Worm (Caenorhabditis elegans) whole organism, L4 larva: ENCODE measurements around the gene Y41D4B.4.

Source experiments
- D1046.2 ChIP-seq: fragments of 200-800 bp; sonication (Bioruptor generic); IDR thresholded peaks from 2 replicates; pipeline ENCODE4 v1.3.6; 2022; ENCODE audit warnings: missing genetic modification characterization, missing compliant biosample characterization
- F10B5.3 ChIP-seq: sonication (generic microtip); optimal IDR thresholded peaks from 2 replicates; lab custom pipeline; 2016; ENCODE audit warnings: mild to moderate bottlenecking, missing genetic modification characterization, missing compliant biosample characterization
- T26A8.4 ChIP-seq: fragments of 200-800 bp; sonication (Bioruptor generic); IDR thresholded peaks from 2 replicates; pipeline ENCODE4 v1.3.6; 2022; ENCODE audit warnings: missing genetic modification characterization, missing compliant biosample characterization
- Y48G9A.11 ChIP-seq: fragments of 200-800 bp; sonication (Bioruptor generic); IDR thresholded peaks from 2 replicates; pipeline ENCODE4 v1.3.6; 2022; ENCODE audit warnings: missing genetic modification reagents, missing genetic modification characterization, missing compliant biosample characterization
- ZK337.2 ChIP-seq: fragments of 200-800 bp; sonication (Bioruptor generic); IDR thresholded peaks from 2 replicates; pipeline ENCODE4 v1.3.6; 2022; ENCODE audit warnings: missing genetic modification reagents, missing genetic modification characterization, missing compliant biosample characterization
- aly-2 ChIP-seq: sonication (generic microtip); optimal IDR thresholded peaks from 2 replicates; lab custom pipeline; 2018; ENCODE audit warnings: missing biosample characterization, missing genetic modification characterization
- ama-1 ChIP-seq: fragments of 150-350 bp; optimal IDR thresholded peaks from 2 replicates; lab custom pipeline; 2014; ENCODE audit warnings: inconsistent platforms, mixed read lengths
- arid-1 ChIP-seq: fragments of 200-800 bp; sonication (Bioruptor generic); conservative IDR thresholded peaks from 2 replicates; pipeline ENCODE4 v1.3.6; 2022; ENCODE audit warnings: missing genetic modification reagents, missing genetic modification characterization, missing compliant biosample characterization
- attf-4 ChIP-seq: sonication (generic microtip); optimal IDR thresholded peaks from 3 replicates; lab custom pipeline; 2017; ENCODE audit warnings: missing biosample characterization, missing genetic modification characterization
- ceh-20 ChIP-seq: fragments of 200-800 bp; sonication (Bioruptor generic); IDR thresholded peaks from 2 replicates; pipeline ENCODE4 v1.3.6; 2022; ENCODE audit warnings: missing genetic modification reagents, missing genetic modification characterization, missing compliant biosample characterization
- ceh-28 ChIP-seq: fragments of 150-350 bp; optimal IDR thresholded peaks from 2 replicates; lab custom pipeline; 2014; ENCODE audit warnings: missing biosample characterization, missing genetic modification reagents, missing genetic modification characterization
- ceh-44 ChIP-seq: fragments of 200-800 bp; sonication (Bioruptor generic); IDR thresholded peaks from 2 replicates; pipeline ENCODE4 v1.3.6; 2022; ENCODE audit warnings: missing genetic modification reagents, missing genetic modification characterization, missing compliant biosample characterization
- cey-2 ChIP-seq: sonication (generic microtip); optimal IDR thresholded peaks from 3 replicates; lab custom pipeline; 2017; ENCODE audit warnings: missing genetic modification characterization, mild to moderate bottlenecking, missing compliant biosample characterization, antibody characterized with exemption, borderline replicate concordance; ENCODE audit not compliant: insufficient read depth
- ctbp-1 ChIP-seq: fragments of 200-800 bp; sonication (Bioruptor generic); IDR thresholded peaks from 2 replicates; pipeline ENCODE4 v1.3.6; 2022; ENCODE audit warnings: missing genetic modification reagents, missing genetic modification characterization, missing compliant biosample characterization
- daf-12 ChIP-seq: fragments of 150-350 bp; optimal IDR thresholded peaks from 2 replicates; lab custom pipeline; 2014; ENCODE audit warnings: missing biosample characterization, missing genetic modification reagents, missing genetic modification characterization
- daf-19 ChIP-seq: fragments of 200-800 bp; sonication (Bioruptor generic); conservative IDR thresholded peaks from 2 replicates; pipeline ENCODE4 v1.3.6; 2022; ENCODE audit warnings: missing genetic modification characterization, missing compliant biosample characterization
- dmd-6 ChIP-seq: fragments of 200-800 bp; sonication (Bioruptor generic); IDR thresholded peaks from 2 replicates; pipeline ENCODE4 v1.3.6; 2022; ENCODE audit warnings: missing genetic modification reagents, missing genetic modification characterization, missing compliant biosample characterization
- dmd-9 ChIP-seq: fragments of 200-800 bp; sonication (Bioruptor generic); IDR thresholded peaks from 2 replicates; pipeline ENCODE4 v1.3.6; 2022; ENCODE audit warnings: missing genetic modification reagents, missing genetic modification characterization, missing compliant biosample characterization
- duxl-1 ChIP-seq: sonication (generic microtip); optimal IDR thresholded peaks from 2 replicates; lab custom pipeline; 2016; ENCODE audit warnings: mild to moderate bottlenecking, missing genetic modification characterization, moderate library complexity, missing compliant biosample characterization; ENCODE audit not compliant: poor library complexity
- dve-1 ChIP-seq: sonication (generic microtip); optimal IDR thresholded peaks from 2 replicates; lab custom pipeline; 2017; ENCODE audit warnings: antibody characterized with exemption, mild to moderate bottlenecking, missing genetic modification characterization, missing compliant biosample characterization; ENCODE audit not compliant: insufficient read depth
- egl-27 ChIP-seq: sonication (generic microtip); optimal IDR thresholded peaks from 3 replicates; lab custom pipeline; 2017; ENCODE audit warnings: missing biosample characterization, missing genetic modification reagents, missing genetic modification characterization
- fkh-10 ChIP-seq: fragments of 150-350 bp; optimal IDR thresholded peaks from 2 replicates; lab custom pipeline; 2014; ENCODE audit warnings: missing biosample characterization, missing genetic modification reagents, missing genetic modification characterization
- hif-1 ChIP-seq, 2 experiments: sonication (generic microtip); optimal IDR thresholded peaks; 2 replicates each; lab custom pipeline; 2016 to 2017; ENCODE audit warnings: missing compliant biosample characterization in 2 of 2, missing genetic modification characterization in 2 of 2, missing genetic modification reagents in 2 of 2, missing genotype in 2 of 2, mild to moderate bottlenecking in 1 of 2
- hlh-11 ChIP-seq: fragments of 200-800 bp; sonication (Bioruptor generic); optimal IDR thresholded peaks from 2 replicates; lab custom pipeline; 2018; ENCODE audit warnings: mild to moderate bottlenecking, missing genetic modification characterization, missing compliant biosample characterization
- lim-7 ChIP-seq: fragments of 200-800 bp; sonication (Bioruptor generic); IDR thresholded peaks from 2 replicates; pipeline ENCODE4 v1.3.6; 2022; ENCODE audit warnings: missing genetic modification characterization, missing compliant biosample characterization
- lin-1 ChIP-seq: fragments of 200-800 bp; sonication (Bioruptor generic); IDR thresholded peaks from 2 replicates; pipeline ENCODE4 v1.3.6; 2022; ENCODE audit warnings: missing genetic modification reagents, missing genetic modification characterization, missing compliant biosample characterization
- lin-13 ChIP-seq: fragments of 150-350 bp; optimal IDR thresholded peaks from 2 replicates; lab custom pipeline; 2014; ENCODE audit warnings: missing biosample characterization, missing genetic modification reagents, missing genetic modification characterization
- lin-29 ChIP-seq: fragments of 200-800 bp; sonication (Bioruptor generic); IDR thresholded peaks from 2 replicates; pipeline ENCODE4 v1.3.6; 2022; ENCODE audit warnings: missing genetic modification reagents, missing genetic modification characterization, missing compliant biosample characterization
- lir-3 ChIP-seq: sonication (generic microtip); optimal IDR thresholded peaks from 2 replicates; lab custom pipeline; 2016; ENCODE audit warnings: mild to moderate bottlenecking, missing genetic modification characterization, missing compliant biosample characterization
- lsy-2 ChIP-seq, 2 experiments: fragments of 150-350 bp in 1 of 2; sonication (generic microtip) in 1 of 2; optimal IDR thresholded peaks; 2 replicates each; lab custom pipeline; 2014 to 2017; ENCODE audit warnings: missing biosample characterization in 2 of 2, missing genetic modification characterization in 2 of 2
- mep-1 ChIP-seq: fragments of 150-350 bp; sonication (generic microtip); optimal IDR thresholded peaks from 3 replicates; lab custom pipeline; 2014; ENCODE audit warnings: missing biosample characterization, missing genetic modification characterization
- mxl-2 ChIP-seq: fragments of 200-800 bp; sonication (Bioruptor generic); conservative IDR thresholded peaks from 2 replicates; pipeline ENCODE4 v1.3.6; 2022; ENCODE audit warnings: missing genetic modification reagents, missing genetic modification characterization, missing compliant biosample characterization
- nhr-237 ChIP-seq: sonication (generic microtip); optimal IDR thresholded peaks from 2 replicates; lab custom pipeline; 2017; ENCODE audit warnings: missing biosample characterization, missing genetic modification characterization
- nhr-25 ChIP-seq: sonication (generic microtip); optimal IDR thresholded peaks from 2 replicates; lab custom pipeline; 2017; ENCODE audit warnings: missing genetic modification characterization, mild to moderate bottlenecking, missing compliant biosample characterization, antibody characterized with exemption, moderate library complexity, borderline replicate concordance; ENCODE audit not compliant: insufficient read depth
- nhr-77 ChIP-seq: fragments of 150-350 bp; optimal IDR thresholded peaks from 2 replicates; lab custom pipeline; 2014; ENCODE audit warnings: missing biosample characterization, missing genetic modification characterization
- php-3 ChIP-seq: fragments of 200-800 bp; sonication (Bioruptor generic); IDR thresholded peaks from 2 replicates; pipeline ENCODE4 v1.3.6; 2022; ENCODE audit warnings: missing genetic modification reagents, missing genetic modification characterization, missing compliant biosample characterization
- rbr-2 ChIP-seq: sonication (generic microtip); optimal IDR thresholded peaks from 2 replicates; lab custom pipeline; 2016; ENCODE audit warnings: missing genotype, missing genetic modification characterization, missing compliant biosample characterization
- sdz-12 ChIP-seq: fragments of 200-800 bp; sonication (Bioruptor generic); optimal IDR thresholded peaks from 2 replicates; lab custom pipeline; 2018; ENCODE audit warnings: mild to moderate bottlenecking, missing genetic modification characterization, missing compliant biosample characterization
- tra-1 ChIP-seq: fragments of 200-800 bp; sonication (Bioruptor generic); IDR thresholded peaks from 2 replicates; pipeline ENCODE4 v1.3.6; 2022; ENCODE audit warnings: missing genetic modification reagents, missing genetic modification characterization, missing compliant biosample characterization
- unc-130 ChIP-seq: sonication (generic microtip); optimal IDR thresholded peaks from 2 replicates; lab custom pipeline; 2016; ENCODE audit warnings: missing genetic modification reagents, missing genetic modification characterization, missing compliant biosample characterization
- zfp-2 ChIP-seq: sonication (generic microtip); optimal IDR thresholded peaks from 2 replicates; lab custom pipeline; 2016; ENCODE audit warnings: mild to moderate bottlenecking, missing genetic modification characterization, missing compliant biosample characterization
- zfp-3 ChIP-seq: fragments of 200-800 bp; sonication (Bioruptor generic); conservative IDR thresholded peaks from 2 replicates; pipeline ENCODE4 v1.3.6; 2022; ENCODE audit warnings: missing genetic modification reagents, missing genetic modification characterization, missing compliant biosample characterization

The Y41D4B.4 gene

DNA sequence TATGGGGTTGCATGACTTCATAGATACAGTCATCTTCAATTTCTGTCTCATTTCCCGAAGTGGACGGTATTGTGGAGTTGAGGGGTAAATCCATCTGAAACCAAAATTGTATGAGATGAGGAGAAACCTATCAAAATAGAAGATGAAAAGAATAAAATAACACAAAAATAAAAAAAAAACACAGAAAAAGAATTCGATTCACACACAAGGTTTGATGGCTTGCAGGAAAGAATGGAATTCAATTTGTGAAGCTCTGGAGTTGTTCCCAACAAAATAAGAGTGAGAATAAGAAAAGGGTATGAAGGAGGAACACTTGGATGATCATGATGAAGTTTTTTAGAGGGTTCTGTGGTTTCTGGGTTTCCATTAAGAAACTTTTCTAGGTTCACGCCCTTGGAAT is 22.2 kb downstream of the Y41D4B.4 start, which contains the start of gene Y41D4B.24:
Gene Y41D4B.24 (minus strand): TSS at position 101 of the 400 bp plus-strand sequence.
- TF ChIP-seq lim-7 (GFP tag; lab: Robert Waterston, UW): no peak
- TF ChIP-seq ZK337.2: no peak
- no peak for TF ChIP-seq fkh-10 (GFP tag; lab: Kevin White, UChicago)
- TF ChIP-seq lir-3 (tag; lab: Kevin White, UChicago): no peak
- no peak for TF ChIP-seq lin-1 (GFP tag; lab: Robert Waterston, UW)
- TF ChIP-seq attf-4: no peak
- no peak for TF ChIP-seq tra-1 (GFP tag; lab: Robert Waterston, UW)
- no peak for TF ChIP-seq zfp-2 (tag; lab: Kevin White, UChicago)
- TF ChIP-seq D1046.2 (GFP tag; lab: Robert Waterston, UW): no peak
- TF ChIP-seq ceh-28 (tag; lab: Kevin White, UChicago): no peak
- no peak for TF ChIP-seq T26A8.4 (GFP tag; lab: Robert Waterston, UW)
- TF ChIP-seq dmd-6 (GFP tag; lab: Robert Waterston, UW): no peak

DNA sequence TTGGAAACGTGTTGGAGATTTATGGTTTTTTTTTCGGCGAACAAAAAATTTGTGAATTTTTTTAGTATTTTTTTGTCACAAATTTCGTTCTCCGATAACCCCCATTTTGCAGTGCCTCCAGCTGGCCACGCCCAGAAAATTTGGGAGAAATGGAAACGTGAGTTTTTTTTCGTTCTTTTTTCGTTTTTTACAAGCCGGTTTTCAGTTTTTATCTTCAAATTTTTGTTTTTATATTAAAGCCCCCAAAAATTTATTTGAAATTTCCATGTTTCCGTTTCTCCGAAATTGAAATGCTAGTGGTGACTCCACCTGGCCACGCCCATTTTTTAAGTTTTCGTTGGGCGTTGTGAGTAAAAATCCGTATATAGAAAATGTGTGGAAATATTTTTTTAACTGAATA is 27.2 kb downstream of the Y41D4B.4 start:
- TF ChIP-seq ceh-28 (tag; lab: Kevin White, UChicago): no peak
- TF ChIP-seq attf-4: no peak
- TF ChIP-seq dve-1 (tag; lab: Kevin White, UChicago): no peak
- 0 out of 2 replicates have a peak, but pooled peaks have one; percentile 15 for TF ChIP-seq dmd-9 (GFP tag; lab: Robert Waterston, UW)
- peak in 1 of 2 experiments; percentile 35 for TF ChIP-seq hif-1 (tag; optimal IDR thresholded peaks at IDR 0.05; lab: Kevin White, UChicago)
- TF ChIP-seq mep-1: no peak
- TF ChIP-seq nhr-77 (tag; lab: Kevin White, UChicago): no peak
- TF ChIP-seq lin-13 (GFP tag; lab: Kevin White, UChicago): no peak
- TF ChIP-seq unc-130 (GFP tag; lab: Kevin White, UChicago): peak; percentile 59
- 0 out of 2 replicates have a peak, but pooled peaks have one; percentile 21 for TF ChIP-seq Y48G9A.11 (GFP tag; lab: Robert Waterston, UW)
- no peak for TF ChIP-seq mxl-2 (GFP tag; lab: Robert Waterston, UW)
- no peak for TF ChIP-seq duxl-1
- no peak for TF ChIP-seq ctbp-1 (GFP tag; lab: Robert Waterston, UW)
- no peak for TF ChIP-seq ceh-44 (GFP tag; lab: Robert Waterston, UW)
- TF ChIP-seq rbr-2 (tag; lab: Kevin White, UChicago): no peak
- no peak for TF ChIP-seq zfp-2 (tag; lab: Kevin White, UChicago)

DNA sequence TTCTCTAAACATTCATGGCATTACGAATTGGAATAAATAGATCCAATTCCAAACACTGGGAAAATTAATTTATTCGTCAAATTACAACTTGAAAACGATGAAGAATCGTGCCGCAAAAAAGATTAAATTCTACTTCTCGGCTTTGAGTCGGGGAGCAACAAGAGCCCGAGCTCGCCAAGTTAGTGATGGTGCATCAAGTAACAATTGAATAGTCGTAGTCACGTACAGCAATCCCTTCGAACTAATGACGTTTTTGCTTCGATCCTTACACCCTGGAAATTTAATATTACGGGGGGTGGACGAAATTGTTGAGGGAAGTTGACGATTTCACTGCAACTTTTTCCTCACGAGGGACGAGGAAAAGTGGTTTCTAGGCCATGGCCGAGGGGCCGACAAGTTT is 31.7 kb downstream of the Y41D4B.4 start:
- TF ChIP-seq Y48G9A.11 (GFP tag; lab: Robert Waterston, UW) (no peak), fkh-10 (GFP tag; lab: Kevin White, UChicago) (peak; percentile 36)

DNA sequence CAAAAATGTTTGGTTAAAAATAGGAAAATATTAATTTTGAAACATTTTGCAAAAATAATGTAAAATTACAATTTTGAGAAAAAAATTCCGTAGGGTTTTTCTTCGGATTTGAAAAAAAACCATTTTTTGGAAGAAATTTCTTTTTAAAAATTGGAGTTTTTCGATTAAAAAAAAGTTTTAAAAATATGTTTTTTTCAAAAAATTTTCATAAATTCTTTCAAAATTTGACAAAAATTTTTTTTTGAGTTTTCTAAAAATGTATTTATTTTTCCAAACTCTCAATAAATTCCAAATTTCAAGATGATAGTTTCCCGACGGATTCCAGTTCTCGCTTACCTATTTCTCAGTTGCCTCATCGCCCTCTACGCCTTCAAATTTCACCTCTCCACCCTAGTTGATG is 39.7 kb downstream of the Y41D4B.4 start, which contains the start of gene bus-2:
Gene bus-2 (plus strand): TSS at position 301 of the 400 bp plus-strand sequence.
- TF ChIP-seq ama-1: no peak
- no peak for TF ChIP-seq arid-1 (GFP tag; lab: Robert Waterston, UW)
- no peak for TF ChIP-seq php-3 (GFP tag; lab: Robert Waterston, UW)
- TF ChIP-seq nhr-77 (tag; lab: Kevin White, UChicago): no peak
- TF ChIP-seq F10B5.3 (tag; lab: Kevin White, UChicago): no peak
- TF ChIP-seq zfp-3: no peak
- no peak for TF ChIP-seq egl-27 (tag; lab: Kevin White, UChicago)
- no peak for TF ChIP-seq daf-19 (GFP tag; lab: Robert Waterston, UW)
- no peak for TF ChIP-seq lin-29 (GFP tag; lab: Robert Waterston, UW)
- TF ChIP-seq nhr-237: no peak
- no peak for TF ChIP-seq nhr-25 (tag; lab: Kevin White, UChicago)
- TF ChIP-seq lim-7 (GFP tag; lab: Robert Waterston, UW): no peak
- TF ChIP-seq T26A8.4 (GFP tag; lab: Robert Waterston, UW): no peak
- TF ChIP-seq ceh-20 (GFP tag; lab: Robert Waterston, UW): no peak
- TF ChIP-seq lsy-2 (tag; optimal IDR thresholded peaks at IDR 0.05; lab: Kevin White, UChicago): no peak
- no peak for TF ChIP-seq sdz-12
- no peak for TF ChIP-seq aly-2 (tag; lab: Kevin White, UChicago)
- TF ChIP-seq hlh-11 (tag; lab: Kevin White, UChicago): no peak
- TF ChIP-seq cey-2 (tag; lab: Kevin White, UChicago): no peak
- no peak for TF ChIP-seq daf-12
